Worm (Caenorhabditis elegans) whole organism, early embryonic: Measurements from ENCODE around the gene clec-45.

ENCODE experiments used
- B0310.2 ChIP-seq: sonication (generic microtip); optimal IDR thresholded peaks from 2 replicates; lab custom pipeline; 2016; ENCODE audit warnings: mild to moderate bottlenecking, missing genetic modification characterization, missing compliant biosample characterization
- F13C5.2 ChIP-seq: sonication (generic microtip); optimal IDR thresholded peaks from 2 replicates; lab custom pipeline; 2017; ENCODE audit warnings: mild to moderate bottlenecking, missing genetic modification characterization, inconsistent platforms, missing compliant biosample characterization
- ama-1 ChIP-seq: fragments of 150-350 bp; optimal IDR thresholded peaks from 2 replicates; lab custom pipeline; 2014
- ceh-13 ChIP-seq: fragments of 200-800 bp; sonication (Bioruptor generic); optimal IDR thresholded peaks from 2 replicates; lab custom pipeline; 2018; ENCODE audit warnings: mild to moderate bottlenecking, missing genetic modification characterization, missing compliant biosample characterization
- flt-1 ChIP-seq: fragments of 200-800 bp; sonication (Bioruptor generic); IDR thresholded peaks from 2 replicates; pipeline ENCODE4 v1.3.6; 2022; ENCODE audit warnings: missing genetic modification characterization, missing compliant biosample characterization
- sea-1 ChIP-seq: fragments of 200-800 bp; sonication (Bioruptor generic); conservative IDR thresholded peaks from 2 replicates; pipeline ENCODE4 v1.3.6; 2022; ENCODE audit warnings: missing genetic modification characterization, missing compliant biosample characterization

DNA sequence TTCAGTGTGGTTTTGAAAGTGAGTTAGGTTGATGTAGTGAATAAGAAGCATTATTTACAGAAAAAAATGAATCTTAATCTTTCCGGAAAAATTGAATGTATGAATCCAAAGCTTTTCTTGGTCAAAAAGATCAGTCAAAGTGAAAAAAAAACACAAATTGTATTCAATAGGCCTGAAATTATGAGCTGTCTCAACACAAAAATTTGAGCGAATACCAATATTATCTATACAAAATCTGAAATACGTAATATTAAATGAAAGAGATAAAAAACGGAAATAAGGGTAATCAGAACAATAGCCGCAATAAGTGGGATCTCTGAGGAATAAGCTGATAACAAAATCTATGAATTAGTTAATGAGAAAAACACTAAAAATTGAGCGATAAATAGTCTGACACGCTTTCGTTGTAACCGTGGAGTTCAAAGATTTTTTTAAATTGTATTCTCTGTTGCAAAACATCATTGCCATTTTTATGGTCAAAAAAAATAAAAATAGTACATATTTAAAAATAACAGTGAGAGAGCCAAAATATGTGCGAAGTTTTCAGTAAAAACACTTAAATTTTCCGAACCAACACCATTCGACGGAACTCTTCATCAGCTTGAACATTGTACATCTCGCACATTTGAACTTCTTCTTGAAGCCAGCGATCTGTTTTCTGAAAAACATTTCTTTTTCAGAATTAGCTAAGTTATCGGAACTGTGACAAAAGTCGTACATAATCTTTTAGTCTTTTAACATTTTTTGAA is 46.2 kb downstream of the clec-45 start, which contains the start of gene sre-11:
- TF ChIP-seq ama-1 (lab: Kevin White, UChicago) (no peak), ceh-13 (GFP tag; lab: Kevin White, UChicago) (no peak), F13C5.2 (tag; lab: Kevin White, UChicago) (no peak), flt-1 (GFP tag; lab: Robert Waterston, UW) (no peak), sea-1 (GFP tag; lab: Robert Waterston, UW) (no peak), B0310.2 (tag; lab: Kevin White, UChicago) (no peak)
